Fruit fly (Drosophila melanogaster): ENCODE data around the gene CG7950.
A peak's percentile ranks its signal among the peaks of the same experiment; 100 is the strongest.

CG7950 gene

DNA sequence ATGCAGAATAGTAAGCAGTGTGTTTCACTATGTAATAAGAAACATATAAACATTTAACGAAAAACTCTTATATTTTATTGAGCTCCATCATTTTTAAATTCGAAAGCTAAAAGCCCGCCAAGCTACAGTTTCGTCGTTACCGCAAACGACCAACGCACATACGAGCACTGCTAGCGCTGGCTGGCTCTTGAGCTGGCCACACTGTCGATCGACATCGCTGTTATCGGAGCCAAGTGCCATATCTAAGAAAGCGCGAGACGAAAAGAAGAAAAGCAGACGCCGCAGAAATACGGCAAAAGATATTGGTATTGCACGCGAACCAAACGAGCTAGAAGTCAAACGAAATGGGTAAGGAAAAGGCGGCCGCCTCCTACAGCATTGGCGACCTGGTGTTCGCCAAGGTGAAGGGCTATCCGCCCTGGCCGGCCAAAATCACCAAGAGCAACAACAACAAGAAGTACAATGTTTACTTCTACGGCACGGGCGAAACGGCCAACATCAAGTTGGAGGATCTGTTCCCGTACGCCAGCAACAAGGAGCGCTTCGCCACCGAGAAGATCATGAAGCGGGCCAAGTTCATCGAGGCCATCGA is 4.1 kb upstream of the CG7950 start, which contains the start of gene Jasper (continued):
- no peak for TF ChIP-seq Bteb2 (GFP tag; optimal IDR thresholded peaks at IDR 0.05)
- no peak for TF ChIP-seq CG8388 (GFP tag; optimal IDR thresholded peaks at IDR 0.05)
- TF ChIP-seq CG31224 (GFP tag; IDR thresholded peaks at IDR 0.05), result no peak
- TF ChIP-seq mam (GFP tag; optimal IDR thresholded peaks at IDR 0.05), result no peak
- peak; percentile 2 for TF ChIP-seq CG13424 (tag; optimal IDR thresholded peaks at IDR 0.05)
- peak; percentile 60 for TF ChIP-seq CG17912 (GFP tag; optimal IDR thresholded peaks at IDR 0.05)
- TF ChIP-seq chif (GFP tag; optimal IDR thresholded peaks at IDR 0.05), result peak in 1 of 2 experiments; percentile 24
- TF ChIP-seq gcm2 (GFP tag; optimal IDR thresholded peaks at IDR 0.05), result no peak
- no peak for TF ChIP-seq CG10321 (GFP tag; IDR thresholded peaks at IDR 0.05)
- TF ChIP-seq CG12942 (GFP tag; optimal IDR thresholded peaks at IDR 0.05), result no peak
- TF ChIP-seq CG12104 (GFP tag; optimal IDR thresholded peaks at IDR 0.05), result no peak
- TF ChIP-seq gsb (GFP tag; IDR thresholded peaks at IDR 0.05), result no peak
- no peak for TF ChIP-seq GATAe (GFP tag; conservative IDR thresholded peaks at IDR 0.05)
- TF ChIP-seq CG17802 (tag; optimal IDR thresholded peaks at IDR 0.05), result no peak
- peak; percentile 99 for TF ChIP-seq pzg (GFP tag; optimal IDR thresholded peaks at IDR 0.05)
- TF ChIP-seq CG6854 (GFP tag; optimal IDR thresholded peaks at IDR 0.05), result no peak
- no peak for TF ChIP-seq Mrtf (GFP tag; IDR thresholded peaks at IDR 0.05)
- TF ChIP-seq Poxn (GFP tag; IDR thresholded peaks at IDR 0.05), result no peak
- peak; percentile 18 for TF ChIP-seq CG15601 (tag; optimal IDR thresholded peaks at IDR 0.05)
- peak; percentile 27; the same call in 1 of the 2 replicates for TF ChIP-seq slbo (GFP tag; IDR thresholded peaks at IDR 0.05)
- no peak for TF ChIP-seq CG7556 (GFP tag; optimal IDR thresholded peaks at IDR 0.05)
- no peak for TF ChIP-seq H15 (GFP tag; IDR thresholded peaks at IDR 0.05)
- TF ChIP-seq Sry-β (GFP tag; optimal IDR thresholded peaks at IDR 0.05), result peak; percentile 62
- TF ChIP-seq mirr (GFP tag; optimal IDR thresholded peaks at IDR 0.05), result no peak
- no peak for TF ChIP-seq Atf-2 (GFP tag; optimal IDR thresholded peaks at IDR 0.05)
- no peak for TF ChIP-seq CG30431 (GFP tag; optimal IDR thresholded peaks at IDR 0.05)
- no peak for TF ChIP-seq CG17568 (GFP tag; optimal IDR thresholded peaks at IDR 0.05)
- TF ChIP-seq E2f2 (GFP tag; IDR thresholded peaks at IDR 0.05), result peak; percentile 100

DNA sequence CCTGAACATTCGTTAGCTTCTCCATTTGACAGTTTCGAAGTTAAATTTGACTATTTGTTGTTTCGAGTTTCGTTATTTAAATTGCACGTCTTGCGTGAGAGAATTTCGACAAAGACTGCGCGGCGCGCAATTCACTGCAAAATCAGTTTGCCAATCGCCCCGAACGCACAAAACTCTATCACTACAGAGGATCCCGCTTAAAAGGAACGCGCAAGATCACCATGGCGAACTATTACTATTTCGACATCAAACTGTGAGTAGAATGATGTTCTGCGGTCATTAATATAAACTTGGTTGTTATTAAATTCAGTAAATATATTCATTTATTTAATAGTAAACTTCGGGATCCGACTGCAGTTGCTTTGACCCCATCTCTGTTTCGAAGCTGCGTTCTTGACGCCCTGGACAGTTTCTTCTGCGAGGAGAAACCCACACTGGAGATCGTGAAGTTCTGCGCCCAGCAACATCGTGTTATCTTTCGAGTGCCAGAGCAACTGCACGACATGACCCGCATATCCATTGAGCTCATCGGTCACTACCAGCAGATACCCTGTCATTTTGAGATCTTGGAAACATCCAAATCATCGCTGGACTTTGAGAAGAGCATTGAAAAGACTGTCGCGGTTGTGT is 629 bp upstream of the CG7950 start, which contains the start of the genes Rpp14b and spn-A:
Gene Rpp14b, plus strand, starts transcription at position 43 of the 630 bp plus-strand sequence.
Gene spn-A, minus strand, starts transcription at position 123 of the 630 bp plus-strand sequence.
- TF ChIP-seq CG11504 (tag; optimal IDR thresholded peaks at IDR 0.05) (no peak), peb (GFP tag; IDR thresholded peaks at IDR 0.05) (no peak), nmo (GFP tag; optimal IDR thresholded peaks at IDR 0.05) (no peak), chm (GFP tag; IDR thresholded peaks at IDR 0.05) (0 out of 2 replicates have a peak, but pooled peaks have one; percentile 19), Hmr (GFP tag; optimal IDR thresholded peaks at IDR 0.05) (no peak), Sox100B (GFP tag; optimal IDR thresholded peaks at IDR 0.05) (no peak), chinmo (GFP tag; IDR thresholded peaks at IDR 0.05; ENCODE audit: partially characterized antibody) (no peak), lov (optimal IDR thresholded peaks at IDR 0.05) (no peak), lov (GFP tag; IDR thresholded peaks at IDR 0.05) (0 out of 3 replicates have a peak, but pooled peaks have one; percentile 50), CG33557 (GFP tag; optimal IDR thresholded peaks at IDR 0.05) (no peak), abd-A (tag; optimal IDR thresholded peaks at IDR 0.05) (no peak), phol (tag; optimal IDR thresholded peaks at IDR 0.05) (peak; percentile 11), CG16815 (GFP tag; optimal IDR thresholded peaks at IDR 0.05) (peak; percentile 17), Dp (GFP tag; optimal IDR thresholded peaks at IDR 0.05) (peak; percentile 41), lmd (GFP tag; IDR thresholded peaks at IDR 0.05) (peak; percentile 29; the same call in 1 of the 2 replicates), sob (GFP tag; IDR thresholded peaks at IDR 0.05) (peak; percentile 26; the same call in 1 of the 2 replicates), CG14014 (GFP tag; IDR thresholded peaks at IDR 0.05) (no peak), fru (optimal IDR thresholded peaks at IDR 0.05) (no peak), CG1024 (GFP tag; IDR thresholded peaks at IDR 0.05) (no peak), CTCF (GFP tag; optimal IDR thresholded peaks at IDR 0.05) (no peak), pfk (GFP tag; optimal IDR thresholded peaks at IDR 0.05) (no peak), slou (GFP tag; optimal IDR thresholded peaks at IDR 0.05) (no peak), Stat92E (GFP tag; optimal IDR thresholded peaks at IDR 0.05) (no peak), z (GFP tag; IDR thresholded peaks at IDR 0.05) (no peak)
